Worm (Caenorhabditis elegans) whole organism, mixed stage, embryonic: ENCODE data around the gene jun-1.

Experiments used
- M03D4.4 ChIP-seq: sonication (generic microtip); optimal IDR thresholded peaks from 2 replicates; lab custom pipeline; 2017; ENCODE audit warnings: mild to moderate bottlenecking, missing genetic modification characterization, missing compliant biosample characterization
- bed-3 ChIP-seq: fragments of 200-800 bp; sonication (Bioruptor generic); optimal IDR thresholded peaks from 3 replicates; lab custom pipeline; 2018; ENCODE audit warnings: mild to moderate bottlenecking, missing genetic modification characterization, moderate library complexity, missing compliant biosample characterization
- blmp-1 ChIP-seq: fragments of 150-350 bp; optimal IDR thresholded peaks from 2 replicates; lab custom pipeline; 2014; ENCODE audit warnings: missing biosample characterization, missing genetic modification characterization
- ceh-39 ChIP-seq: fragments of 150-350 bp; optimal IDR thresholded peaks from 2 replicates; lab custom pipeline; 2014; ENCODE audit warnings: missing biosample characterization, missing genetic modification characterization
- ceh-83 ChIP-seq: fragments of 200-800 bp; sonication (Bioruptor generic); optimal IDR thresholded peaks from 2 replicates; lab custom pipeline; 2018; ENCODE audit warnings: mild to moderate bottlenecking, missing genetic modification characterization, missing compliant biosample characterization
- ces-1 ChIP-seq: fragments of 150-350 bp; optimal IDR thresholded peaks from 2 replicates; lab custom pipeline; 2014; ENCODE audit warnings: missing biosample characterization, missing genetic modification reagents, missing genetic modification characterization
- cnd-1 ChIP-seq: fragments of 200-800 bp; sonication (Bioruptor generic); optimal IDR thresholded peaks from 2 replicates; lab custom pipeline; 2018; ENCODE audit warnings: mild to moderate bottlenecking, missing genetic modification characterization, missing compliant biosample characterization
- drap-1 ChIP-seq: fragments of 200-800 bp; sonication (Bioruptor generic); optimal IDR thresholded peaks from 3 replicates; lab custom pipeline; 2018; ENCODE audit warnings: mild to moderate bottlenecking, missing genetic modification characterization, missing compliant biosample characterization
- elt-1 ChIP-seq: sonication (generic microtip); optimal IDR thresholded peaks from 2 replicates; lab custom pipeline; 2017; ENCODE audit warnings: missing genetic modification characterization, mild to moderate bottlenecking, missing compliant biosample characterization, antibody characterized with exemption, moderate library complexity, borderline replicate concordance; ENCODE audit not compliant: insufficient read depth
- elt-3 ChIP-seq: fragments of 150-350 bp; optimal IDR thresholded peaks from 2 replicates; lab custom pipeline; 2014; ENCODE audit warnings: missing biosample characterization, missing genetic modification characterization
- flh-1 ChIP-seq: fragments of 200-800 bp; sonication (Bioruptor generic); optimal IDR thresholded peaks from 2 replicates; lab custom pipeline; 2018; ENCODE audit warnings: mild to moderate bottlenecking, missing genetic modification characterization, moderate library complexity, missing compliant biosample characterization
- ham-2 ChIP-seq: fragments of 200-800 bp; sonication (Bioruptor generic); optimal IDR thresholded peaks from 2 replicates; lab custom pipeline; 2018; ENCODE audit warnings: mild to moderate bottlenecking, missing genetic modification characterization, missing compliant biosample characterization
- lin-13 ChIP-seq: fragments of 150-350 bp; optimal IDR thresholded peaks from 2 replicates; lab custom pipeline; 2014; ENCODE audit warnings: missing biosample characterization, missing genetic modification characterization
- lin-32 ChIP-seq: fragments of 200-800 bp; sonication (Bioruptor generic); optimal IDR thresholded peaks from 2 replicates; lab custom pipeline; 2018; ENCODE audit warnings: mild to moderate bottlenecking, missing genetic modification characterization, missing compliant biosample characterization
- lsy-2 ChIP-seq: fragments of 150-350 bp; optimal IDR thresholded peaks from 2 replicates; lab custom pipeline; 2014; ENCODE audit warnings: missing biosample characterization, missing genetic modification characterization
- mab-5 ChIP-seq: fragments of 150-350 bp; optimal IDR thresholded peaks from 2 replicates; lab custom pipeline; 2014; ENCODE audit warnings: missing biosample characterization, missing genetic modification characterization
- mep-1 ChIP-seq: fragments of 150-350 bp; optimal IDR thresholded peaks from 2 replicates; lab custom pipeline; 2017; ENCODE audit warnings: missing biosample characterization, missing genetic modification reagents, missing genetic modification characterization, inconsistent platforms
- mls-2 ChIP-seq: sonication (generic microtip); optimal IDR thresholded peaks from 2 replicates; lab custom pipeline; 2016; ENCODE audit warnings: mild to moderate bottlenecking, missing genetic modification characterization, moderate library complexity, missing compliant biosample characterization
- nhr-12 ChIP-seq: fragments of 150-350 bp; optimal IDR thresholded peaks from 2 replicates; lab custom pipeline; 2014; ENCODE audit warnings: missing biosample characterization, missing genetic modification characterization
- nhr-2 ChIP-seq: fragments of 150-350 bp; optimal IDR thresholded peaks from 2 replicates; lab custom pipeline; 2014; ENCODE audit warnings: missing biosample characterization, missing genetic modification characterization
- nhr-237 ChIP-seq: fragments of 150-350 bp; optimal IDR thresholded peaks from 2 replicates; lab custom pipeline; 2014; ENCODE audit warnings: missing biosample characterization, missing genetic modification characterization
- nhr-28 ChIP-seq: fragments of 150-350 bp; optimal IDR thresholded peaks from 2 replicates; lab custom pipeline; 2014; ENCODE audit warnings: missing biosample characterization, missing genetic modification characterization
- nhr-76 ChIP-seq: sonication (generic microtip); optimal IDR thresholded peaks from 2 replicates; lab custom pipeline; 2017; ENCODE audit warnings: missing biosample characterization, missing genetic modification characterization
- sem-2 ChIP-seq: fragments of 200-800 bp; sonication (Bioruptor generic); optimal IDR thresholded peaks from 2 replicates; lab custom pipeline; 2018; ENCODE audit warnings: mild to moderate bottlenecking, missing genetic modification characterization, missing compliant biosample characterization
- snpc-4 ChIP-seq: fragments of 150-350 bp; optimal IDR thresholded peaks from 2 replicates; lab custom pipeline; 2014; ENCODE audit warnings: missing biosample characterization, missing genetic modification characterization
- sptf-1 ChIP-seq: sonication (generic microtip); optimal IDR thresholded peaks from 2 replicates; lab custom pipeline; 2017; ENCODE audit warnings: mild to moderate bottlenecking, missing genetic modification characterization, moderate library complexity, missing compliant biosample characterization
- tbx-8 ChIP-seq: fragments of 200-800 bp; sonication (Bioruptor generic); optimal IDR thresholded peaks from 2 replicates; lab custom pipeline; 2018; ENCODE audit warnings: mild to moderate bottlenecking, missing genetic modification characterization, moderate library complexity, missing compliant biosample characterization
- unc-120 ChIP-seq: sonication (generic microtip); optimal IDR thresholded peaks from 2 replicates; lab custom pipeline; 2017; ENCODE audit warnings: missing genetic modification characterization, missing compliant biosample characterization; ENCODE audit not compliant: poor library complexity, severe bottlenecking
- unc-62 ChIP-seq: fragments of 150-350 bp; optimal IDR thresholded peaks from 2 replicates; lab custom pipeline; 2014; ENCODE audit warnings: missing biosample characterization, missing genetic modification reagents, missing genetic modification characterization
- zip-8 ChIP-seq: fragments of 150-350 bp; optimal IDR thresholded peaks from 2 replicates; lab custom pipeline; 2014; ENCODE audit warnings: missing biosample characterization, missing genetic modification characterization
- ztf-11 ChIP-seq: fragments of 150-350 bp; optimal IDR thresholded peaks from 2 replicates; lab custom pipeline; 2014; ENCODE audit warnings: missing biosample characterization, missing genetic modification characterization

Gene jun-1

DNA sequence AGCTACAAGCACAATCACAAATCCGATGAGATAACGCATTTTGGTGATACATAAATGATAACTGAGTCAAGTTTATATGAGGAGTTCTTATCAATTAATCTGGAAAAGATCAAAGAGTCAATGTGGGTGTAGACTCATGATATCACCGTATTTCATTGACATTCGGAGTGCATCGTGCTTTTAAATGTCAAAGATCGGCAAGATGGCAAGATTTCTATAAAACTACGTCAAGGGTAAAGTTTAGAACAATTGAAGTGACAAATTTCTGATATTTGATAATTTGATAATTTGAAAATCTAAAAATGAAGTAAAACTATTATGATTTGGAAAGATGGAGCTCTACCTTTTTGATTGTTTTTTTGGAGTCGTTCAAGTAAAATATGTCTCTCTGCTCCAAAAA is 29.9 kb upstream of the jun-1 start, which contains the start of gene sysm-1:
Gene sysm-1, minus strand, starts transcription at position 101 of the 400 bp plus-strand sequence.
- no peak for TF ChIP-seq M03D4.4
- TF ChIP-seq unc-120 (tag; lab: Kevin White, UChicago) = no peak
- TF ChIP-seq, all 35 proteins: peak for 0

ce11 chrII:9086308-9086707 is 26.6 kb upstream of the jun-1 start, which contains the start of gene hlh-3:
Gene hlh-3, plus strand, starts transcription at chrII:9086608.
- no peak for TF ChIP-seq mab-5 (tag; lab: Kevin White, UChicago)
- no peak for TF ChIP-seq nhr-28 (tag; lab: Kevin White, UChicago)
- TF ChIP-seq nhr-237 (tag; lab: Kevin White, UChicago) = no peak
- TF ChIP-seq drap-1 (GFP tag; lab: Kevin White, UChicago) = no peak
- no peak for TF ChIP-seq ceh-83 (GFP tag; lab: Kevin White, UChicago)
- no peak for TF ChIP-seq sem-2 (GFP tag; lab: Kevin White, UChicago)
- TF ChIP-seq sptf-1 (tag; lab: Kevin White, UChicago) = no peak
- no peak for TF ChIP-seq zip-8
- TF ChIP-seq bed-3 (GFP tag; lab: Kevin White, UChicago) = no peak
- no peak for TF ChIP-seq lin-13
- TF ChIP-seq snpc-4 (tag; lab: Kevin White, UChicago) = no peak
- TF ChIP-seq elt-3 (tag; lab: Kevin White, UChicago) = no peak
- no peak for TF ChIP-seq elt-1 (tag; lab: Kevin White, UChicago)
- no peak for TF ChIP-seq tbx-8 (GFP tag; lab: Kevin White, UChicago)
- TF ChIP-seq lin-32 (GFP tag; lab: Kevin White, UChicago) = no peak
- no peak for TF ChIP-seq flh-1 (GFP tag; lab: Kevin White, UChicago)
- no peak for TF ChIP-seq mls-2
- TF ChIP-seq M03D4.4 = no peak
- TF ChIP-seq, all 35 proteins: peak for 0

DNA sequence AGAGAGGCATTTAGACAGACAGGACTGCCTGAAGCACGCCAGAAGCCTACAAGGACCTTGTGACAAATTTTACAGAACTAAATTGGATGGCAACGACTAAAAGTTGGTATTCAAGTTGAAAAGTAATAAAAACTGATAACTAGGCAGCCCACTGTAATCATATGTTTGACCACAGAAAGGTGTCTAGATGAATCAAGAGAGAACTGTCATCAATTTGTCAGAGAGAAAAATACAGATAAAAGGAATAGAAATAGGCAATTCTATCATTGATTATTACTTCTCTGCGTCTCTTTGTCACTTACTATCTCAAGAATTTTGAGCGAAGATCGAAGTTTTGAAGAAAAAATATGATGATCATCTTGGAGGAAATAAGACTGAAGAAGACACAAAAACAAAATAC is 20.0 kb upstream of the jun-1 start:
- TF ChIP-seq sptf-1 (tag; lab: Kevin White, UChicago) = no peak
- no peak for TF ChIP-seq nhr-76 (tag; lab: Kevin White, UChicago)
- no peak for TF ChIP-seq ham-2 (GFP tag; lab: Kevin White, UChicago)

DNA sequence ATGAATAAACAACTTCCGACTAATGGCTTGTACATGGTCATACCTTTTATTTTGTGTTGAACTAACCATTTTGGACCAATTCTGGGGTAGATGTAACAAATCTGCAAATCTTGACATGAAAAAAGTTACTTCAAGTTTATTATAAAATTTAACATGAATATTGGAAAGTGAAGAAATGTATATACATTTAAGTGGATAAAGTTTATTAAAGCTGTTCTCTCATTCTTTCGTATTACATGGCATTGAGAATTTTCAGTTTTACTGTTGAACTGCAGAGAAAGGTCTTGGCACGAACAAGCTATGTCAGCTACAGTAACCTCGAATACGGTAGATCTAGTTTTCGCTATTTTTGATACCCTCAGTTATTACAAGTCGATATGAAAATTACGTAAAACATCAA is 19.4 kb upstream of the jun-1 start, which contains the start of gene C07H4.1:
Gene C07H4.1, minus strand, starts transcription at position 101 of the 400 bp plus-strand sequence.
- TF ChIP-seq ztf-11 (tag; lab: Kevin White, UChicago) = no peak
- TF ChIP-seq ceh-83 (GFP tag; lab: Kevin White, UChicago) = no peak
- TF ChIP-seq unc-120 (tag; lab: Kevin White, UChicago) = no peak
- no peak for TF ChIP-seq nhr-12 (tag; lab: Kevin White, UChicago)
- no peak for TF ChIP-seq bed-3 (GFP tag; lab: Kevin White, UChicago)
- TF ChIP-seq tbx-8 (GFP tag; lab: Kevin White, UChicago) = no peak
- no peak for TF ChIP-seq nhr-28 (tag; lab: Kevin White, UChicago)
- TF ChIP-seq mep-1 (tag; lab: Kevin White, UChicago) = no peak
- no peak for TF ChIP-seq ceh-39 (tag; lab: Kevin White, UChicago)
- no peak for TF ChIP-seq ces-1 (GFP tag; lab: Kevin White, UChicago)
- TF ChIP-seq nhr-76 (tag; lab: Kevin White, UChicago) = no peak
- TF ChIP-seq, all 35 proteins: peak for 0

DNA sequence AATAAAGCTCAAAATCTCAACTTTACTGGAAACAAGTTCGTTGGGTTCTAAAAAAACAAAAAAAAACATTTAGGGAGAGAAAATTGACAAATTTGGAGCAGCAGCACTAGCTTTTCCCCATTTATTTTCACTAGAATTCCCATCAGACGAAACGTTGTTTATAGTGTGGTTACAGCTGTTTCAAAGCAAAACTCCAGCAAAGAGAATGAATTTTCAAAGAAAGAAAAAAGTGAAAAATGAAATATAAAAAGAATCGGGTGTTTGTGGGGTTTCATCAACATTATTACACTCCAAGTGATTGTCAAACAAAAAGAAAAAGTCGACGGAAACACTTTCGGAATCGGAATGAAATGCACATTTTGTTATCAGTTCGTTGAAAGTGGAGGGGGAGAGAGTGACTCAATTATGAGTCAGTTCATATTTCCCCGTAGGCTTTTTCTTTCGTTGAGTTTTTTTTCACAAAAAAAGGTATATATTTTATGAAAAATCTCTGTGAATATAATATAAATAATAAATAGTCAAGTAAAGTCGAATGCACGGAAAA is 18.6 kb upstream of the jun-1 start:
- TF ChIP-seq blmp-1 (tag; lab: Kevin White, UChicago) (no peak), ham-2 (GFP tag; lab: Kevin White, UChicago) (no peak), M03D4.4 (no peak), bed-3 (GFP tag; lab: Kevin White, UChicago) (no peak), lsy-2 (tag; lab: Kevin White, UChicago) (no peak), lin-32 (GFP tag; lab: Kevin White, UChicago) (no peak), drap-1 (GFP tag; lab: Kevin White, UChicago) (no peak), elt-1 (tag; lab: Kevin White, UChicago) (no peak), cnd-1 (no peak), mls-2 (no peak), nhr-2 (no peak), ceh-83 (GFP tag; lab: Kevin White, UChicago) (no peak), mep-1 (tag; lab: Kevin White, UChicago) (no peak), ces-1 (GFP tag; lab: Kevin White, UChicago) (no peak), sptf-1 (tag; lab: Kevin White, UChicago) (no peak), nhr-237 (tag; lab: Kevin White, UChicago) (no peak), nhr-76 (tag; lab: Kevin White, UChicago) (no peak), nhr-28 (tag; lab: Kevin White, UChicago) (no peak), unc-62 (no peak), ztf-11 (tag; lab: Kevin White, UChicago) (no peak)
